Fruit fly (Drosophila melanogaster): ENCODE results near the gene CG14252.

dm6 chr3R:26978241-26978640, 32.9 kb downstream of the CG14252 start, which contains the start of the genes CG14253 and CG46313:
- no peak for TF ChIP-seq Ets21C (GFP tag; optimal IDR thresholded peaks at IDR 0.05)
- no peak for TF ChIP-seq CG7368 (GFP tag; optimal IDR thresholded peaks at IDR 0.05)
- TF ChIP-seq Smox (GFP tag; optimal IDR thresholded peaks at IDR 0.05): no peak
- no peak for TF ChIP-seq CG6276 (GFP tag; optimal IDR thresholded peaks at IDR 0.05)
- TF ChIP-seq achi (GFP tag; optimal IDR thresholded peaks at IDR 0.05): no peak
- TF ChIP-seq CG3919 (GFP tag; optimal IDR thresholded peaks at IDR 0.05): no peak
- no peak for TF ChIP-seq CG10669 (GFP tag; optimal IDR thresholded peaks at IDR 0.05)
- no peak for TF ChIP-seq Blimp-1 (GFP tag; optimal IDR thresholded peaks at IDR 0.05)
- TF ChIP-seq OdsH (GFP tag; optimal IDR thresholded peaks at IDR 0.05): no peak
- TF ChIP-seq Eip93F (GFP tag; optimal IDR thresholded peaks at IDR 0.05): no peak
- no peak for TF ChIP-seq net (GFP tag; optimal IDR thresholded peaks at IDR 0.05)
- no peak for TF ChIP-seq fkh (GFP tag; optimal IDR thresholded peaks at IDR 0.05)
- TF ChIP-seq dac (GFP tag; optimal IDR thresholded peaks at IDR 0.05): no peak

All from whole organism, prepupa.